Fruit fly (Drosophila melanogaster) Kc167 (cell line): Measurements from ENCODE around the gene Sox21b.

ENCODE experiments used
- Myc ChIP-seq: fragments of >200 bp; optimal IDR thresholded peaks from 2 replicates; lab custom pipeline; 2017; ENCODE audit warnings: missing external identifiers
- Sin3A ChIP-seq: fragments of >200 bp; optimal IDR thresholded peaks from 2 replicates; lab custom pipeline; 2018; ENCODE audit warnings: missing external identifiers
- h ChIP-seq: fragments of >200 bp; optimal IDR thresholded peaks from 3 replicates; lab custom pipeline; 2018; ENCODE audit warnings: missing external identifiers
- insv ChIP-seq: fragments of >200 bp; optimal IDR thresholded peaks from 3 replicates; lab custom pipeline; 2018; ENCODE audit warnings: missing external identifiers
- psq ChIP-seq: fragments of >200 bp; optimal IDR thresholded peaks from 2 replicates; lab custom pipeline; 2017; ENCODE audit warnings: missing external identifiers
- ttk ChIP-seq: sonication (Bioruptor generic); optimal IDR thresholded peaks from 2 replicates; lab custom pipeline; 2017; ENCODE audit warnings: missing external identifiers

The Sox21b gene

DNA sequence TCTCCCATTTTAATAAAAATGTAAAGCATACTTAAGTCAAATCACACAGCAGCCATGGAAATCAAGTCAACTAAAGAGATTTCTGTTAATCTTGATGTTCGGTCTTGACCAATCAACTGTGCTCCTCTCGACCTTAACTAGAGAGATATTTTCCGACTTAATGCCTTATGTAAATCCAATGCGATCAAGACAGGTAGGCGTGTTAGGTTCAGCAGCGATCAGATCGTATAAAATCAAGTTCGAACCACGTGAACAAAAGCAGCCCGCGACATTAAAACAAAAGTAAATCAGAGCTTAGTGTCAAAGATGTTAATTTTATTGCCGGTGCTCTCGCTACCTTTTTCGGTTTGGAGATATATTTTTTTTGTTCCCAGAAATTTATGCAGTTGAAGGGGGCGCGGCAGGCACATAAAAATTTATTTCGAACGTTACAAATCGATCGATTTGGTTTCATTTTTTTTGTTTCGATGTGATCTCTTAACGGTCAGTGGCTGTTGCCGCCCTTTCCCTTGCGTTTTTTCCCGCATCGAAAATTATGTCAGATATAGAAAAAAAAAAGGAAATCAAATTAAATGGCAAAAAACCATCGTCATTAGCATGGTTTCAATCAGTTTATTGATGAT lies 26.9 kb upstream of the Sox21b start:
- no peak for TF ChIP-seq h (lab: Kevin White, UChicago)
- no peak for TF ChIP-seq psq (lab: Kevin White, UChicago)
- TF ChIP-seq insv (lab: Kevin White, UChicago), result no peak
- no peak for TF ChIP-seq Myc
- no peak for TF ChIP-seq Sin3A (lab: Kevin White, UChicago)
- TF ChIP-seq ttk (lab: Kevin White, UChicago), result no peak

- TF ChIP-seq h (lab: Kevin White, UChicago) (no peak), insv (lab: Kevin White, UChicago) (no peak), psq (lab: Kevin White, UChicago) (no peak), ttk (lab: Kevin White, UChicago) (no peak), Myc (no peak), Sin3A (lab: Kevin White, UChicago) (no peak)
Measured at dm6 chr3L:14154940-14155339, 23.8 kb upstream of the Sox21b start.

DNA sequence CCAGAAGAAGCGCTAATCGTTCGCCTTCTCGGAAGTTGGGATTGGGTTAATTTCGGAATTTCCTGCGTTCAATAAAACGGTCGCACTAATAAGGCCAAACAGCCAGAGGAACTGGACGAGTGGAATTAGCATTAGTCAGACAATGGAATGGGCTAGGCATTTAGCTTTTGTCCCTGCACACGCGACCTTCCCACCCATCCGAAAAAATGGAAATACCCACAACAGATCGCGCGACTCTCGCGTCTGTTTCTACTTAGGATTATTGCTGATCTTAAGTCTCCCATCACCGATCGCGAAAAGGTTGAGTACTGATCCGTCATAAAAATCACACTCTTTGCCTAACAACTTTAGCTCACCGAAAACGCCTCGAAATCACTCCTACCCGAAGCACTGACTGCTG lies 22.5 kb upstream of the Sox21b start:
- no peak for TF ChIP-seq h (lab: Kevin White, UChicago)
- TF ChIP-seq insv (lab: Kevin White, UChicago), result no peak
- TF ChIP-seq Sin3A (lab: Kevin White, UChicago), result no peak
- no peak for TF ChIP-seq Myc
- no peak for TF ChIP-seq psq (lab: Kevin White, UChicago)
- TF ChIP-seq ttk (lab: Kevin White, UChicago), result no peak

DNA sequence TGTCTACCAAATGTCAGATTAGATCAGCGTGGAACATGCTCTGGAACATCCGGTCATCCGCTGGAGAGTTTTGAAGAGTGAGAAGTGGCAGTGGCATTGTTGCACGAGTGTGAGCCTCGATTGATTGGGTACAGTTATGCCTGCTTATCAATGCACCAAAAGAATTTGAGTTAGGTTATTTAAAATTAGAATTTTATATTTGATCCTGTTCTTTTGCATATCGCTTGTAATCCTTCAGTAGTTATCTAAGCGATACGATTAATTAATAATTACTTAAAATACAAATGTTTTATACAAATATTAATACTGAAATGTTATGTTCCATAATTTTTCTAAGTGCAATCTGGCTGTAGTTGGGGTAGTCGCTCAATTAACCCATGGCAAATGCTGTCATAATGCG lies 21.5 kb upstream of the Sox21b start:
- TF ChIP-seq Sin3A (lab: Kevin White, UChicago) (no peak), Myc (no peak), h (lab: Kevin White, UChicago) (no peak), ttk (lab: Kevin White, UChicago) (no peak), psq (lab: Kevin White, UChicago) (no peak), insv (lab: Kevin White, UChicago) (no peak)

DNA sequence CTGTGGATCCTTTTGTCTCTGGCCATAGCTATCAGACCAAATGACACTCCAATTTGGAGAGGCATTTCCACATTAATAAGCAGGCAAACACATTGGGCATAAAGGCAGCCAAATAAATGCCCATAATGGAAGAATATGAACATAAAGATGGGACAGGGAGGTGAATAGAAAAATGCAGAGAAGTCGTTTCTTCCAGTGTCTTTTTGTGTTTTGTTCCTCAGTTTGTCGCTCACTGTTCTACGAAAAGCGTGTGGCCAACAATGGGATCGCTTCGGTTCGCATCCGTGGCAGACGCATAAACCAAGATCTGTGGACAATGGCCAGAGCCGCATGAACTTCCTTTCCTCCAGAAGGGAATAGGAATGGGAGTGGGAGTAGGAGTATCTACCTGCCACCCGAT lies 20.3 kb upstream of the Sox21b start:
- TF ChIP-seq ttk (lab: Kevin White, UChicago) (no peak), h (lab: Kevin White, UChicago) (no peak), insv (lab: Kevin White, UChicago) (no peak), Myc (no peak), psq (lab: Kevin White, UChicago) (no peak), Sin3A (lab: Kevin White, UChicago) (no peak)

DNA sequence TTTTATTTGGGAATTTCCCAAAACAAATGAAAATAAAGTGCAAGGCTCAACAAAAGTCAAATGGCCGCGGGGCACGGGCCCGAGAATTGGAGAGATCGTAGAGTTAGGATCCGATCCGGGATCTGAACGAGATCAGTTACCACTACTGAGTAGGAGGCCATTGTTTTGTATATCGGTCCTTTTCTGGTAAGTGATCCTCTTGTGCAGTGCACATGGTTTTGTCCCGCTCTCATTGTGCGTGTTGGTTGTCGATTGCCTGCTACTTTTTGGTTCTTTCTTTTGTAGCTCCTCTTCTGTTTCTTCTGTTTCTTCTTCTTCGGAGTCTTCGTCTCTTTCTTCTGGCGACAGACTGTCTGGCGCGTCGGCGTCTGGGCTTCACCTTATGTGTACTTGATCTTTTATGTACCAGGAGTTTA lies 19.0 kb upstream of the Sox21b start:
- TF ChIP-seq h (lab: Kevin White, UChicago) (no peak), Myc (no peak), insv (lab: Kevin White, UChicago) (no peak), Sin3A (lab: Kevin White, UChicago) (no peak), ttk (lab: Kevin White, UChicago) (no peak)

- TF ChIP-seq psq (lab: Kevin White, UChicago), result no peak
- no peak for TF ChIP-seq ttk (lab: Kevin White, UChicago)
- TF ChIP-seq h (lab: Kevin White, UChicago), result no peak
- TF ChIP-seq Sin3A (lab: Kevin White, UChicago), result no peak
- no peak for TF ChIP-seq Myc
- TF ChIP-seq insv (lab: Kevin White, UChicago), result no peak
Measured at dm6 chr3L:14146386-14146785, 15.3 kb upstream of the Sox21b start.

dm6 chr3L:14145666-14146314 lies 14.7 kb upstream of the Sox21b start:
- TF ChIP-seq insv (lab: Kevin White, UChicago) (no peak), psq (lab: Kevin White, UChicago) (no peak), Sin3A (lab: Kevin White, UChicago) (no peak), Myc (no peak), h (lab: Kevin White, UChicago) (no peak), ttk (lab: Kevin White, UChicago) (no peak)

DNA sequence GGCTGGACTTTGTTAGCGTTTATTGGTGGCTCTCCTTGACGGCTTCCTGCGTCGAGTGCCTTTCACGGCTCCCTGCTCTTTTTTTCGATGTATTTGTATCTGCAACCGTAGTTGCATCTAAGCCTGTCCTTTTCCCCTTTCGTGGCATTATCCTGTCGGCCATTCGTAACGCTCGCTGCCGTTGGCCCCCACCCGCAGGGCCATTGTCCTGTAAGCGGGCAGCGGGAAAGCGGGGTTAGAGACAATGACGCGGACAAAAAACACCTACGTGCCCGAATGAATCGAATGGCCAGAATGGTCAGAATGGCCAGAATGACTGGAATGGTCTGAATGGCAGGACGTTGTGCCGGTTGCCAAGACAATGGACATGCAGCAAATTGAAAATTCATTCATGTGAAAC lies 4.4 kb upstream of the Sox21b start:
- TF ChIP-seq insv (lab: Kevin White, UChicago) (no peak), psq (lab: Kevin White, UChicago) (no peak), Sin3A (lab: Kevin White, UChicago) (no peak), ttk (lab: Kevin White, UChicago) (no peak), Myc (no peak), h (lab: Kevin White, UChicago) (no peak)

dm6 chr3L:14132848-14133392 lies 1.8 kb upstream of the Sox21b start:
- no peak for TF ChIP-seq psq (lab: Kevin White, UChicago)
- no peak for TF ChIP-seq Sin3A (lab: Kevin White, UChicago)
- TF ChIP-seq Myc, result no peak
- no peak for TF ChIP-seq ttk (lab: Kevin White, UChicago)
- TF ChIP-seq h (lab: Kevin White, UChicago), result no peak
- no peak for TF ChIP-seq insv (lab: Kevin White, UChicago)

dm6 chr3L:14125616-14126015 lies 5.5 kb downstream of the Sox21b start:
- TF ChIP-seq h (lab: Kevin White, UChicago) (no peak), Sin3A (lab: Kevin White, UChicago) (no peak)

dm6 chr3L:14122048-14122447 lies 9.1 kb downstream of the Sox21b start:
- TF ChIP-seq insv (lab: Kevin White, UChicago), result no peak
- TF ChIP-seq Sin3A (lab: Kevin White, UChicago), result no peak
- no peak for TF ChIP-seq Myc
- no peak for TF ChIP-seq psq (lab: Kevin White, UChicago)
- no peak for TF ChIP-seq h (lab: Kevin White, UChicago)
- no peak for TF ChIP-seq ttk (lab: Kevin White, UChicago)
